Fruit fly (Drosophila melanogaster): Measurements from ENCODE around the gene Cpr11A.

The Cpr11A gene

DNA sequence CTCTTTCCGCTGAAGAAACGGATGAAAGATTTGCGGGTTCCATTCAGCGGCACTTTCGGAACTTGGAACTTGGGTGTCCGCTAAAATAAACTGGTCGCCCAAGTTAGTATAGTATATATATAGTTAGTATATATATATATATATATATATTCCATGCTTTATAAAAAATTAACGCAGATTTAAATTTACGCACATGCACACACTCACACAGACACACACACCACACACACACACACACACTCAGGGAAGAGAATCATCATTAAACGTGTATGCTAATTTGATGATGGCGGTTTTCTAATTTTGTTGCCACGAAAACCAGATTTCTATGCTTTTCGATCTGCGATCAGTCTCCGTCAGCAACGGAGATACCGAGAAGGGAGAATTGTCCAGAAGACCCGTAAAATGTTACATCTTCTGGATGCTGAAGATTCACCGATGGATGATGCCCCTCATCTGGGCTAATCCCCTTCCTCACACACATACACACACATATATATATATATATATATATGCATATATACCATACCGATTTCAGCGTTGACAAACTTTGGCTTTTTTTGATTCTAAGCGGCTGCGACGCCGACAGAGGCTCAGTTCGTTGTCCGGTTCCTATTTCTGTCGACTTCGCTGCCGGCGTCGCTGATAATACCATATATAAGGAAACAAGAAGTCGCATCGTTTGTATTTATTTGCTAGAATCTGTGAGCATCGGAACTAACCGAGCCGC lies at the start of gene Cpr11A:
Cpr11A (plus strand) TSS at position 677 of the 727 bp plus-strand sequence.
- TF ChIP-seq CG8478 (optimal IDR thresholded peaks at IDR 0.05) (no peak), CTCF (optimal IDR thresholded peaks at IDR 0.05) (no peak)

DNA sequence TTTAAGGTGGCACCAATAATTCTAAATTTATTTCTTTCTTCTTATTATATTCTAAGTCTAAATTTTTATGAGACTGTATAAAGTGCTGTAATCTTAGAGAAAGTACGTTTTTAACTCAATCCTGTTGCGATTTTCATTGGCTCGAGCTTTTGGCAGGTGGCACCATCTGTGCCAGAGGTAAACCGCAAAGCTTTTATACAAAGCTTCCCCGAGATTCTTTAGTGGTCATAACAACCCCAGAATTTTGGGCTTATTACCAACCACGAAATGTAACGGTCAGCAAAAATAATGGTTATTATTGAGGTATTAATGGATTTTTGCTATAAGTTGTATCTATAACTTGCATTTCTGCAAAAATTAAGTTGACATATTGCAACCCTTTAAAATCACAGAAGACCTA lies 49.7 kb upstream of the Cpr11A start:
- TF ChIP-seq CG8478 (optimal IDR thresholded peaks at IDR 0.05) (no peak), CTCF (optimal IDR thresholded peaks at IDR 0.05) (no peak)

DNA sequence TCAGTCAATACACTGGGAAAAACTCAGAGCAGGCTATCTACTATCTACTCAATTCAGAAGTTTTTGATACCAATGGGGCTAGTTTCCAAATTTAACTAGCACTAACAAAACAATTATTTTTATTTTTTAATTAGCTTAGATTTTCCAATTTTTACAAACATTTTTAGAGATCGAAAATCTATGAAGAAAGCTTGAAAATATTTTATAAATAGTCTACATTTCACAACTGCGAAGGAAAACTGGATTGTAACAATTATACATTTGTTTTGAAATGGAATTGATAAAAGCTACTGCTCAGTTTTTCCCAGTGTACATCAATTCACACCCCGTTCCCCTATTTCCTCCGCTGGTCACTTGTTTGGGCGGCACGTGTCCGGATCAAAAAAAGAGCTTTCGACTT lies 38.9 kb upstream of the Cpr11A start:
- no peak for TF ChIP-seq CG8478 (optimal IDR thresholded peaks at IDR 0.05)
- TF ChIP-seq CTCF (optimal IDR thresholded peaks at IDR 0.05), result no peak

DNA sequence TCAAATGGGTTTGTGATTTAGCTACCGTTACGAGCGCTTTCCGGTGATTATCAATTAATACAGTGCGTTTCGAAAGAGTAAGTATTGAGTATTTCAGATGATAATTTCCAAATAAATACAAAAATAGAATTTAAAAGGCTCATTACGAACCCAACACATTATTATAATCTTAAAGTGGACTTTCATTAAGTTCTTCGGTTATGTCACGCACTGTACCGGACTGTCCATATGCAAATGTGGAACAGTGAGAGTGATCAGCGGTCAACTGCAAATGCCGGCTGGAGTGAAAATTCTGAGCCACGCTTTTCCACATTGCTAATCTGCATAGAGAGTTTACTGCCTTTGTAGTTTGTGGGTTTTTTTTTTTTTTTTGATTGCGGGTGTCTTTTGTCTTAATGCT lies 33.1 kb upstream of the Cpr11A start:
- TF ChIP-seq CTCF (optimal IDR thresholded peaks at IDR 0.05) (no peak), CG8478 (optimal IDR thresholded peaks at IDR 0.05) (no peak)

DNA sequence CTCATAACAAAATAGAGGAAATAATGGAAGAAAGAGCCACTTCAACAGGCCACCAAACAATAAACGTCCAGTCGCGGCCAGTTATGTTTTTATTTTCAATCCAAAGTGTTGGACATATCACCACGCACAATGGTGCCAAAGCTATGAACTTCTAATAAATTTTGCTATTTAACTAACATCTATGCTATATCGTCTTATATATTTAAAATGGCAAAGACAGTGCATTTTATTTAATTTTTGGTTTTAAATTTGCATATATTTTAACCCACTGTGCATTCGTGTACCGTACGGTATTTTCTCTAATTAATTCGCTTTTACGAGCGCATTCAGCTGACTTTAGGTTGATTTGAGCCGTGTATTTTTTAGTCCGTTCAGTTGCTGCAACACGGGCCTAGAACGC lies 32.4 kb upstream of the Cpr11A start, which contains the start of gene CG15927:
CG15927 (plus strand) TSS at position 372 of the 400 bp plus-strand sequence.
- TF ChIP-seq CTCF (optimal IDR thresholded peaks at IDR 0.05), result no peak
- TF ChIP-seq CG8478 (optimal IDR thresholded peaks at IDR 0.05), result no peak

DNA sequence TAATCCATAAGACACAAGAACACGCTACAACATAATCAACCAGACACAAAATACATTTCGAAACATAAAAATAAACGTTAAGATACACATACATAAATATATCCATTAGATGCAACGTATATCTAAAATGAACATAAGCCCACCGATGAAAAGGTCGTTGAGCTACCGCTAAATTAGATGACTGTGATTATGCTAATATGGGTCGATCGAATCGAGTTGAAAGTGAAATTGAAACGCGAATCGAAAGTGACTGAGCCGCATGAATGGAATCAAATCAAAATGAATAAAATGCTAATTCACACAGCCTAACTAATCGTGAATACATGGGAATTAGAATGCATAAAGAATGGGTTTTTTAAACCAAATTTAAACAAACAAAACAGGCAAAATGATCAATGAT lies 30.9 kb upstream of the Cpr11A start:
- no peak for TF ChIP-seq CTCF (optimal IDR thresholded peaks at IDR 0.05)

DNA sequence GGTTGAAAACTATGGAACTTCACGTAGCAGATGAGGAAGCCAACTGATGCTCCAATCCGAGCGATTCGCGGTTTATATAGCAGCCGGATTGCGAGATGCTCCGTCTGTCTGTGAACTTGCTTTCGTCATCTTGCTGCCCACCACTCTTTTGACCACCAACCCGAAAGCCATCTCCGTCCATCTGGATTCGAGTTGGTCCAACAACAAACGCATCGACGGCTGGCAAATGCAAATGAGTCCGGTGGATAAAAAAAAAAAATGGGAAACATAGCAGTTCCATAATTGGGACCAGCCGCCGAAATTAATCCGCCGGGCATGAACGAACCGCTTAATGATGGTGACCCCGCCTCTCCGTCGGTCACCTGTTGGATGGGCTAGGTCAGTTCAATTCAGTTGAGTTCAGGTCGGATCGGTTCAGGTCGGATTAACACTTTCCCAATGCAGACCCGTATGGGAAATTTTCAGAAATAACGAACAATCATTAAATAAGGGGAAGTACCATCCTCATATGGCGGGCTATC lies 29.0 kb upstream of the Cpr11A start, which contains the start of gene CG15731:
CG15731 (minus strand) TSS at position 51 of the 521 bp plus-strand sequence.
- TF ChIP-seq CTCF (optimal IDR thresholded peaks at IDR 0.05), result no peak
- TF ChIP-seq CG8478 (optimal IDR thresholded peaks at IDR 0.05), result no peak

DNA sequence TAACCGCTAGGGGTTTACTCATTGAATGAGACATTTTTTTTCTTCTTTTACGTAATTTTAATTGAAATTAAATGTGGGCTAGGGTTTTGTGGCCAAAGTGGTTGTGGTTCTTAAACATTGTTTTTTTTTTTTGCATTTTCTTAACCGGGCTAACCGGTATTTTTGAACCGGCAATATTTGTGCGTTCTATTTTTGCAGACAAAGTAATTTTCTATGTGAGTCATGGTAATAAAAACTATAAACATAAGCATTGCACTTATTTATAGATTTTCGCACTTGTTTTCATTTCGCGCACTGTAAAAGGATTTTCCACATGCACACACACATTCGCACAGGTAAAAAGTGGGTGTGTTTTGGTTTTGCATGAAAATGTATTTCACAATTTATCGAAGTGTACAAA lies 24.6 kb upstream of the Cpr11A start:
- no peak for TF ChIP-seq CTCF (optimal IDR thresholded peaks at IDR 0.05)
- TF ChIP-seq CG8478 (optimal IDR thresholded peaks at IDR 0.05), result no peak

DNA sequence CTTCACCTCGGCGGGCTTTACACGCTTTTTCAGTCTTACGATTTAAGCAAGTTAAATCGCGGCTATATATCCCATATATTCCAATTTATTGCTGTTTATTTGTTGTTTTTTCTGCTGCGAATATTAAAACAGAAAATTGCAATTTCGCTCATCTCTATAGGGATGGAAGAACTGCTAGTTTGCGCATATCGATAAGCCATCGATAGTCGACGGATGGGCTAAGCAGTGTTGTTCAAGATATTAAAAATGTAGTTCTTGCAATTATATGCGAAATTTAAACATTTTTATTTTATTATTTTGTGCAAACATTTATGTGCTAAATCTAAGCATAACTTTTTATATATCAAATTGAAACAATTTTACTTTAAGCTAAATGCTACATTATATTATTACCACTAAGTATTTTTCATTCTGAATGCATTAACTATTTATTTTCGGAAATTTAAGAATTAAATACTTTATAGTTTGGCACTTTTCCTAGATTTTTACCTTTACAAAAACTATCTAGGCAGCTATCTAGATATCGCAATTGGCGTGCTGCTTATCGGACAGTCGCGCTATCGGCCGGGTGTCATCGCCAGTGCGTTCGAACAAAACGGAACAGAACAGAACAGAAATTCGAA lies 23.7 kb upstream of the Cpr11A start, which contains the start of the genes Rab40 and CG42258:
Rab40 (minus strand) TSS at position 177 of the 623 bp plus-strand sequence.
CG42258 (plus strand) TSS at position 593 of the 623 bp plus-strand sequence.
- TF ChIP-seq CG8478 (optimal IDR thresholded peaks at IDR 0.05) (no peak), CTCF (optimal IDR thresholded peaks at IDR 0.05) (no peak)

DNA sequence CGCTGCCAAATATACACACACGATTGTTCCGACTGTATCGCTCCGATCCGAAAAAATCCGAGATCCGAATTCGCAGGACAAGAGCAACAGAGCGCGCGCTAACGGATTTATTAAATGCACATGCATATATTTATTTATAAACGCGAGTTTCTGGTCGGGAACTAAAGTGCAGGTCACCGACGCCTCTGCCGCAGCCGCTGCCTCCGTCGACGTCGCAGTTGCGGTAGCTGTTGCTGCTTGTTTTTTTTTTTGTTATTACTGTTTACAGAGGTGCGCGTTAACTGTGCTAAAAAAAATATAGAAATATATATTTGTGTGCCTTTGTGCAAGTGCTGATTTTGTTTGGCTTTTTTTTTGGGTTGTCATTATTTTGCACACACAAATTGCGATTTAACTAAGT lies 23.2 kb upstream of the Cpr11A start:
- TF ChIP-seq CTCF (optimal IDR thresholded peaks at IDR 0.05) (no peak), CG8478 (optimal IDR thresholded peaks at IDR 0.05) (no peak)

DNA sequence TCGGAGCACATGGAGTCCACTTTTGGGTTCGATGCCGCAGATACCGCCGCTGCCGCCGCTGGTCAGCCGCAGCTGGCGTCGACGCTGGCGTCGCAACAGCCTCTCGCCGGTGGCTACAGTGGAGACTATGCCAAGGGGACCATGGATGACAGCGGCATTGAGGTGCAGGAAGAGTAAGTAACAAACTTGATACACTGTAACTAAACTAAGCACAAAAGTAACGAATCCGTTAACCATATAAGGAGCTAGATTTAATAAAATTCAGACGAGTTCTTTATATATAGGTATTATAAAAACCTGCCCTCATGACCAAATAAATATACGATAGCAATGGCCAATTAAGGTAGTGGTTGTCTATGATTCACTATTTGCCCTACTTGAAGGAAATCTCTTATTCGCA lies 21.5 kb upstream of the Cpr11A start:
- TF ChIP-seq CTCF (optimal IDR thresholded peaks at IDR 0.05) (no peak), CG8478 (optimal IDR thresholded peaks at IDR 0.05) (no peak)

DNA sequence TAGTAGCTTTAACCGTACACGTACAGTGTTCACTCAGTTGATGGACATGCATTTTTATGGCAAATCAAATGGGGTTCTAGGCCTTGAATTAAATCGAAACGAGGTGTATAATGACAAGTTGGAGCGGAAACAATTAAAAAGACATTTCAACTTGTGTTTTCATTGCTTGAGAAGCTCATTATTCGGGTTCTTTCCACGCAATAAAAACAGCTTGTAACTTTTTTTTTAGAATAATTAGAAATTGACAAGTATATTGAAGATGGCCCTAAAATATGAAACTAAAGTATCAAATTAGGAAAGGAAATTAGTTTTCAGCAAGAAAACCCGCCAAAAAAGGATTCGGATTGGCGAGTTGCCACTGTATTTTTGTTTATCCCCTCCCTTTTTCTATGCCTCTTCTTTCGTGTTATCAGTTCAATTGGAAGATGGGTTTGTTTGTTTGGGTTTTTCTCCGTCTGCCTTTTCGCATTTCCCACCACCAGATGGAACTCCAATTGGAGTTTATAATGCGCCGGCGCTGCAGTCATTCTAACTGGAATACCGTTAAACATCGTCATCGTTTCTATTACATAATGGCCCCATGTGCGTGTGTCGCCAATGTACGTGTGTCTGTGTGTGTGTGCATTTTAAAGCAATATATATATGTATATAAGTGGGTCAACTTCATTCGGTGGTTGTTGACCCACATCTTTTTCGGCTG lies 20.1 kb upstream of the Cpr11A start:
- TF ChIP-seq CG8478 (optimal IDR thresholded peaks at IDR 0.05), result no peak
- no peak for TF ChIP-seq CTCF (optimal IDR thresholded peaks at IDR 0.05)

DNA sequence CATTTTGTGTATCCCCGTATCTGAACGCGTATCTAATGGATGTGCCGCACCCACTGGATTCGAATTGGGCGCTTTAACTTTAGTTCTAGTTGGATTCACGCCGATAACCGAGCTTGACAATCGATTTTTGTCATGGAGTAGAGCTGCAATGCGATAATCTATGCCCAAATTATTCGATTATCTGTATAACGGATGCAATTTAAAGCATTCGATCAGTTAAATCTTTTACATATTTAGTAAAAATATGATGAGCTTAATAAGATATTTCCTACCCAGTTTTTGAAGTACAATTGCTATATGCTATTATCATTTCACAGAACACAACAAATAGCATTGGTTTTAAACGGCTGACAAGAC lies 19.6 kb upstream of the Cpr11A start:
- TF ChIP-seq CG8478 (optimal IDR thresholded peaks at IDR 0.05), result no peak
- no peak for TF ChIP-seq CTCF (optimal IDR thresholded peaks at IDR 0.05)

DNA sequence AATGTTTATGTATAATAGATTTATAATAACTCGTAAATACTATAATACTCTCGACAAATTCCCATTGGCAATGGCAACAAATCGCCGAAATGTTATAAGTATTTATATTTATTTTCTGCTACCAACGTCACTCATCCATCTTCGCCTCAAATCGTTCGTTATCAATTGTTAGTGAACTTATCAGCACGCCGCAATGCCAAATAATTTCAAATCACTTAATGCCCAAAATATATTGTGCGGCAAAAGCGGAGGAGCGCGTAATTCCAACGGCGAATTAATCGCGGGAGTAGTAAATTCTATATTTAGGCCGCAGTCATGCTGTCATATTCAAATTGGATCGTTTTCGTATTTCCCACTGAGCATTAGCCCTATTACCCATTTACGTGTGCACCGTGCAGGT lies 17.6 kb upstream of the Cpr11A start:
- TF ChIP-seq CTCF (optimal IDR thresholded peaks at IDR 0.05) (no peak), CG8478 (optimal IDR thresholded peaks at IDR 0.05) (no peak)

DNA sequence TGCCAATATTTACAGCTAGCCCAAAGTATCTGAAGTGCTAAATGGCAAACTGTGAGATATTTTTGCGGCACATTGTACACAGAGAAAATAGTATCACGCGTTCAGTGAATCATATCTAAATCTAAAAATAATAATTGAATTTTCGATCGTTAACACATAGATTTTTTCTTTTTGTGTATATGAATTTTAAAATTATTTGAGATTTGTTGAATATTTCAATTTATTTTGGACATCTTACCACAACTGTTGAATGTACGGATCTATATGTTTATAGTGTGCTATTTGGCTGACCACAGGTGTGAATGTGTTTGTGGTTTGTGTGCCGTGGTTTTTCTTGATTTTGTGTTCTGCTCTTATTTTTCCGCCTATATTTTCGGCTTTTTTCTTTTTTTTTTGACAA lies 17.0 kb upstream of the Cpr11A start:
- TF ChIP-seq CTCF (optimal IDR thresholded peaks at IDR 0.05) (no peak), CG8478 (optimal IDR thresholded peaks at IDR 0.05) (no peak)

All from S2 (cell line).